Worm (Caenorhabditis elegans) whole organism, midembryonic: Measurements from ENCODE around the gene pqn-78.

Source experiments
- klf-2 ChIP-seq: fragments of 200-800 bp; sonication (Bioruptor generic); conservative IDR thresholded peaks from 2 replicates; pipeline ENCODE4 v1.3.6; 2022; ENCODE audit warnings: missing genetic modification reagents, missing genetic modification characterization, missing compliant biosample characterization
- ref-1 ChIP-seq: fragments of 200-800 bp; sonication (Bioruptor generic); conservative IDR thresholded peaks from 2 replicates; pipeline ENCODE4 v1.3.6; 2022; ENCODE audit warnings: missing genetic modification reagents, missing genetic modification characterization, missing compliant biosample characterization
- ztf-23 ChIP-seq: fragments of 200-800 bp; sonication (Bioruptor generic); IDR thresholded peaks from 2 replicates; pipeline ENCODE4 v1.3.6; 2022; ENCODE audit warnings: missing genetic modification reagents, missing genetic modification characterization, missing compliant biosample characterization

DNA sequence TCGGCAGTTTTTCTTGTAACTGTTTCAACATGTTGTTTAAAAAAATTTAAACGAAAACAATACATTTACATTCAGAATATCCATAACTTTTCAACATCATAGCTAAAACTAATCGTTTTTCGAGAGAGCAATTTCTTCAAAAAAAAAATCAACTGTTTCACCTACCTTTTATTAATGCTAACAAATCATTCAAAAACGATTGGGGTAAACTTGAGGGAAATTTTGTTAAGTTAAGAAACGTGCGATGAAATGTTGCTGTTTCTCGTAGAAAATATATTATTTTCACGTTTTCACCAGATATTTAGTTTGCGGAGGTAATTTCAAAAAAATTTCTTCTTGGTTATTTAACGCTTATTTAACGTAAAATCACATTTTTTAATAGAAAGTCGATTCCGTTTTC is 11.6 kb upstream of the pqn-78 start:
- no peak for TF ChIP-seq ref-1 (GFP tag; lab: Robert Waterston, UW)
- TF ChIP-seq ztf-23: no peak
- no peak for TF ChIP-seq klf-2 (GFP tag; lab: Robert Waterston, UW)
